Fruit fly (Drosophila melanogaster): ENCODE results near the gene CG42245.

Gene CG42245

DNA sequence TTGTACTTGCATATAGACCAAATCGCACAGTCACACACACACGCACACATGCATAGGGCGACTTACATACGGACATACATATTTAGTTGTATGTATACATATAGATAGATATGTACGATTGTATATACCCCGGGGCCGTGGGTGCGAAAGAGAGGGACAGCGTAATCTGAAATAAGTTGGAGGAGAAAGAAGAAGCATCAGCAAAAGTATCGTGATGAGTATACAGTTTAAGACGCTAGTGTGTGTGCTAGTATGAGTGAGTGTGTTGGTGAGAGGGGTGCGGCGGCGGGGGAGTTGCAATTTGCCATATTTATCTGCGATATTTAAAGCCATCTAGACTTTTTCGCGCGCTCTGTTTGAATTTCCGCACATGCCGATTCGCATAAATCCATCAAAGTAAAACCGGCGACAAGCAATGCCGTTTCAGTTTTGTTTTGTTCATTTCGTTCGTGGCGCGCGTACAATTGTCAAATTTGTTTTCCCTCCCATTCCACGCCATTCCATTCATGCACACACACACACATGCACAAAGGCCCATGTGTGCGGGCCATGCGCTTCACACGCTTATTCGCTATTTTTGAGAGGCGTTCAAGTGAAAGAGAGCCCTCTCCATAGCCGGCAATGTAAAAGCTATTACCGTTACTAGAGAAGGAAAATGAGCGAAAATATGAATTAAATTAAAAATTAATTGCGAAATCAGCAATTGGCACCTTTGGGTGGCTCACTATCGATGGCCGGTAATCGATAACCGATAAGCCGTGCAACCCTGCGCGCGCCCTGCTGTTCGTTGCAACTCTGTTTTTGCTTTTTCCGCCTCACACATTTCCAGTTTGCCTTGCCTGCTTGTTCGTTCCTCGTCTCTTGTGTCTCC, 3.6 kb downstream of the CG42245 start (continued):
- peak; percentile 50; the same call in 1 of the 3 replicates for TF ChIP-seq C15 (GFP tag; IDR thresholded peaks at IDR 0.05)
- TF ChIP-seq CG10321 (GFP tag; IDR thresholded peaks at IDR 0.05), result peak; percentile 72
- no peak for TF ChIP-seq cad (GFP tag; optimal IDR thresholded peaks at IDR 0.05)
- TF ChIP-seq CG10267 (tag; optimal IDR thresholded peaks at IDR 0.05), result peak; percentile 81
- peak; percentile 86 for TF ChIP-seq CHES-1-like (GFP tag; optimal IDR thresholded peaks at IDR 0.05)
- TF ChIP-seq esg (GFP tag; conservative IDR thresholded peaks at IDR 0.05), result no peak
- TF ChIP-seq CG13296 (GFP tag; optimal IDR thresholded peaks at IDR 0.05), result peak; percentile 93
- TF ChIP-seq dmrt99B (tag; optimal IDR thresholded peaks at IDR 0.05), result peak; percentile 66
- TF ChIP-seq CG4730 (GFP tag; IDR thresholded peaks at IDR 0.05), result peak; percentile 38; the same call in 1 of the 2 replicates
- peak; percentile 41; the same call in 1 of the 2 replicates for TF ChIP-seq sna (GFP tag; IDR thresholded peaks at IDR 0.05; ENCODE audit: partially characterized antibody)
- peak; percentile 83 for TF ChIP-seq Myb (GFP tag; optimal IDR thresholded peaks at IDR 0.05)
- peak; percentile 96 for TF ChIP-seq CG34376 (GFP tag; optimal IDR thresholded peaks at IDR 0.05)
- TF ChIP-seq lola (GFP tag; optimal IDR thresholded peaks at IDR 0.05), result peak in 2 of 3 experiments; percentile 47 to 53
- peak; percentile 81 for TF ChIP-seq twi (tag; optimal IDR thresholded peaks at IDR 0.05)
- TF ChIP-seq nerfin-1 (tag; optimal IDR thresholded peaks at IDR 0.05), result peak; percentile 71
- TF ChIP-seq CG10959 (GFP tag; IDR thresholded peaks at IDR 0.05), result 0 out of 2 replicates have a peak, but pooled peaks have one; percentile 14
- peak; percentile 69 for TF ChIP-seq Six4 (GFP tag; optimal IDR thresholded peaks at IDR 0.05)
- TF ChIP-seq repo (GFP tag; optimal IDR thresholded peaks at IDR 0.05), result peak; percentile 76
- peak; percentile 89 for TF ChIP-seq fd64A (GFP tag; optimal IDR thresholded peaks at IDR 0.05)
- peak; percentile 86 for TF ChIP-seq Bgb (GFP tag; IDR thresholded peaks at IDR 0.05; ENCODE audit: partially characterized antibody)
- TF ChIP-seq zen2 (GFP tag; IDR thresholded peaks at IDR 0.05; ENCODE audit: partially characterized antibody), result 0 out of 3 replicates have a peak, but pooled peaks have one; percentile 56
- TF ChIP-seq dysf (GFP tag; IDR thresholded peaks at IDR 0.05), result peak; percentile 79; the same call in 2 of the 3 replicates
- peak; percentile 68 for TF ChIP-seq CG14441 (GFP tag; IDR thresholded peaks at IDR 0.05)
- TF ChIP-seq salm (tag; optimal IDR thresholded peaks at IDR 0.05), result peak; percentile 70
- peak; percentile 81 for TF ChIP-seq CG13287 (GFP tag; IDR thresholded peaks at IDR 0.05; ENCODE audit: partially characterized antibody)
- no peak for TF ChIP-seq kay (GFP tag; optimal IDR thresholded peaks at IDR 0.05)
- TF ChIP-seq Atf-2 (GFP tag; optimal IDR thresholded peaks at IDR 0.05), result peak; percentile 54
- peak; percentile 78 for TF ChIP-seq sug (tag; optimal IDR thresholded peaks at IDR 0.05)
- TF ChIP-seq CG10654 (GFP tag; optimal IDR thresholded peaks at IDR 0.05), result peak; percentile 68
- peak; percentile 85 for TF ChIP-seq CG15011 (GFP tag; optimal IDR thresholded peaks at IDR 0.05)
- TF ChIP-seq hbn (GFP tag; IDR thresholded peaks at IDR 0.05; ENCODE audit: partially characterized antibody), result peak; percentile 55
- TF ChIP-seq pum (GFP tag; optimal IDR thresholded peaks at IDR 0.05), result peak; percentile 47
- peak; percentile 75 for TF ChIP-seq CG8388 (GFP tag; optimal IDR thresholded peaks at IDR 0.05)
- TF ChIP-seq CG7928 (GFP tag; optimal IDR thresholded peaks at IDR 0.05), result peak; percentile 57
- peak; percentile 60 for TF ChIP-seq CG7556 (GFP tag; optimal IDR thresholded peaks at IDR 0.05)
- TF ChIP-seq ap (GFP tag; IDR thresholded peaks at IDR 0.05), result 0 out of 2 replicates have a peak, but pooled peaks have one; percentile 20
- TF ChIP-seq tup (GFP tag; optimal IDR thresholded peaks at IDR 0.05), result peak; percentile 42
- peak; percentile 83 for TF ChIP-seq Side (GFP tag; optimal IDR thresholded peaks at IDR 0.05)
- TF ChIP-seq dati (GFP tag; IDR thresholded peaks at IDR 0.05), result peak; percentile 46; the same call in 1 of the 2 replicates
- peak; percentile 91 for TF ChIP-seq CG7987 (GFP tag; optimal IDR thresholded peaks at IDR 0.05)
- TF ChIP-seq CG4404 (GFP tag; IDR thresholded peaks at IDR 0.05), result no peak
- TF ChIP-seq ase (GFP tag; IDR thresholded peaks at IDR 0.05), result peak; percentile 72
- TF ChIP-seq CG18599 (GFP tag; optimal IDR thresholded peaks at IDR 0.05), result peak; percentile 89
- TF ChIP-seq CG18262 (tag; optimal IDR thresholded peaks at IDR 0.05), result peak; percentile 56
- peak; percentile 80 for TF ChIP-seq lilli (GFP tag; optimal IDR thresholded peaks at IDR 0.05)
- peak; percentile 68 for TF ChIP-seq CG9932 (GFP tag; IDR thresholded peaks at IDR 0.05)
- TF ChIP-seq CG8478 (optimal IDR thresholded peaks at IDR 0.05), result peak; percentile 72
- no peak for TF ChIP-seq dan (GFP tag; IDR thresholded peaks at IDR 0.05)
